Worm (Caenorhabditis elegans): ENCODE measurements around the gene mrpl-51.

DNA sequence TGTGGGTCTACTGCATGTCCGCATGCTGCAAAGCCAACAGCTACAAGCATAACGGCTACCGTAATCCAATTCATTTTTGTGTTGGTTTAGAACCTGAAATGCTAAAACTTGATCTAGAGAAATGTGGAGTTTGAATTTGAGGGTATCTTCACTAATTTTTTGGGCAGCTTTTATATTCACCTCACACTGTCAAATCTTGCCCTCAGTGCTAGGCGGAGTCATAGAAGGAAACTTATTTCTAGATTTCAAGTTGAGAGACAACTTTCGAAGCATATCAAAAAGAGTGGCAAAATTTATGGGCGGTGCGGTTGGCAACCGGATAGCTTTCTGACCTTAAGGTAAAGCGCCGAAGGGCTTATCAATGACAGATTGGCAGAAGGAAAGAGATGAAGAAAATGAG is 15.5 kb upstream of the mrpl-51 start, which contains the start of gene lips-6:
- no peak for TF ChIP-seq unc-62 (GFP tag; optimal IDR thresholded peaks at IDR 0.05 in 1 of 2)
- no peak for TF ChIP-seq unc-62 (tag; optimal IDR thresholded peaks at IDR 0.05)
- no peak for TF ChIP-seq pqm-1 (tag; optimal IDR thresholded peaks at IDR 0.05)
- no peak for TF ChIP-seq saeg-2 (GFP tag; IDR thresholded peaks at IDR 0.05)
- no peak for TF ChIP-seq fos-1 (tag; optimal IDR thresholded peaks at IDR 0.05)
- TF ChIP-seq zag-1 (tag; optimal IDR thresholded peaks at IDR 0.05) = no peak
- TF ChIP-seq nhr-28 (tag; optimal IDR thresholded peaks at IDR 0.05) = no peak
- no peak for TF ChIP-seq ama-1 (optimal IDR thresholded peaks at IDR 0.05)

Data from whole organism, L4 larva.